Fruit fly (Drosophila melanogaster): Measurements from ENCODE around the gene Pop2.

Pop2 gene

dm6 chr3L:11972879-11973278 is 29.8 kb downstream of the Pop2 start, which contains the start of gene Muc68E:
Gene Muc68E (minus strand): TSS chr3L:11972979.
- no peak for TF ChIP-seq CG8478 (optimal IDR thresholded peaks at IDR 0.05)
- TF ChIP-seq CTCF (optimal IDR thresholded peaks at IDR 0.05) = no peak

DNA sequence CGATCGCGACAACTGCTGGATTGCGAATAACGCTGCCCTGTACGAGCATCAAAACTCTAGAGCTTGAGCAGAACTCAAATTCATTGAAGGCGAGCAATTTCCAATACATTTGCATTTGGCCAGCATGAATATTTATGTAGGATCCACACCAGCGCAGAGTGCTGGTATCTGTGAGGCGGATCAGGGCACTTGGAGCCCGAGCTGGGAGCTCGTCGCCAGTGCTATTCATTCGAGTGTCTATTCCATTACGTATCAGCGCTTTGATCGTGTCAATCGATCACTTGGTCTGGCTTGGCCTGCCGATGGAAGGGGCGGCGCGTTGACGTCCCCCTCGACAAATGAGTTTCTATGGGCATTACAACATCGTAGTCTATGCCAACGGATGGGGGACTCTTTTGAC is 36.6 kb downstream of the Pop2 start, which contains the start of gene prc:
prc (minus strand) TSS at position 28 of the 400 bp plus-strand sequence.
- TF ChIP-seq CG8478 (optimal IDR thresholded peaks at IDR 0.05) (no peak), CTCF (optimal IDR thresholded peaks at IDR 0.05) (no peak)

- no peak for TF ChIP-seq CTCF (optimal IDR thresholded peaks at IDR 0.05)
- TF ChIP-seq CG8478 (optimal IDR thresholded peaks at IDR 0.05) = no peak
Observed at dm6 chr3L:11957669-11958333, 44.9 kb downstream of the Pop2 start, which contains the start of the genes CG11570 and CG43294. Gene CG11570 (minus strand): TSS chr3L:11957769. Gene CG43294 (plus strand): TSS chr3L:11958283.

DNA sequence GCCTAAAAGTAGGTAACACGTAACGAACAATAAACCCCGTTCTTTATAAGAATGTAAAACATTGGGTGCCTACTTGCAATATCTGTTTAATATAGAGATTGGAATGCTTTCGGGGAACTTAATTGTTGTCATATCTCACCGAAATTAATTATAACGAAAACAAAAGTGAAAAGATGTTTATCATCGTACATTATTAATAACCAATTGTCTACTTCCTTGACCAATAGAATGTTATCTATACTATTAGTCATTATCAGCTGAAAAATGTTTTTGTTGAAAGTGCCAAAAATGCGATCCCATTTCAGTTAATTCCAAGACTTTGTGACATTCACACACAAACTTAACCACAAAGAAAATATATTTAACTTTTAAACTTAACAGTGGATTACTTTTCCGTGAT is 48.9 kb downstream of the Pop2 start, which contains the start of gene CG7248:
CG7248 (plus strand) TSS at position 301 of the 400 bp plus-strand sequence.
- TF ChIP-seq CTCF (optimal IDR thresholded peaks at IDR 0.05) (no peak), CG8478 (optimal IDR thresholded peaks at IDR 0.05) (no peak)

- TF ChIP-seq CG8478 (optimal IDR thresholded peaks at IDR 0.05) (no peak), CTCF (optimal IDR thresholded peaks at IDR 0.05) (no peak)
Observed at dm6 chr3L:11953217-11953616, 49.5 kb downstream of the Pop2 start, which contains the start of gene obst-G. Gene obst-G (minus strand): TSS chr3L:11953317.

- TF ChIP-seq CG8478 (optimal IDR thresholded peaks at IDR 0.05) (no peak), CTCF (optimal IDR thresholded peaks at IDR 0.05) (no peak)
Observed at dm6 chr3L:11949539-11949938, 53.2 kb downstream of the Pop2 start, which contains the start of gene CG17826. Gene CG17826 (plus strand): TSS chr3L:11949839.
